Worm (Caenorhabditis elegans) whole organism, midembryonic: Measurements from ENCODE around the gene H20E11.2.
"Not testable (repeated sequence)": the region's sequence is repeated elsewhere in the genome, so short reads cannot be mapped to it uniquely, and the experiment has no call there.

ENCODE experiments used
- T22C8.4 ChIP-seq: fragments of 200-800 bp; sonication (Bioruptor generic); IDR thresholded peaks from 2 replicates; pipeline ENCODE4 v1.3.6; 2022; ENCODE audit warnings: missing genetic modification characterization, missing compliant biosample characterization
- cog-1 ChIP-seq: sonication (generic microtip); optimal IDR thresholded peaks from 2 replicates; lab custom pipeline; 2016; ENCODE audit warnings: missing genetic modification characterization, missing compliant biosample characterization
- flt-1 ChIP-seq: fragments of 200-800 bp; sonication (Bioruptor generic); IDR thresholded peaks from 2 replicates; pipeline ENCODE4 v1.3.6; 2022; ENCODE audit warnings: missing genetic modification characterization, missing compliant biosample characterization
- klf-2 ChIP-seq: fragments of 200-800 bp; sonication (Bioruptor generic); conservative IDR thresholded peaks from 2 replicates; pipeline ENCODE4 v1.3.6; 2022; ENCODE audit warnings: missing genetic modification reagents, missing genetic modification characterization, missing compliant biosample characterization
- med-1 ChIP-seq: sonication (generic microtip); optimal IDR thresholded peaks from 2 replicates; lab custom pipeline; 2017; ENCODE audit warnings: missing genetic modification characterization, mild to moderate bottlenecking, missing compliant biosample characterization, antibody characterized with exemption, missing genetic modification reagents; ENCODE audit not compliant: insufficient read depth
- ref-1 ChIP-seq: fragments of 200-800 bp; sonication (Bioruptor generic); conservative IDR thresholded peaks from 2 replicates; pipeline ENCODE4 v1.3.6; 2022; ENCODE audit warnings: missing genetic modification reagents, missing genetic modification characterization, missing compliant biosample characterization
- tab-1 ChIP-seq: fragments of 200-800 bp; sonication (Bioruptor generic); IDR thresholded peaks from 2 replicates; pipeline ENCODE4 v1.3.6; 2022; ENCODE audit warnings: missing genetic modification characterization, missing compliant biosample characterization
- ztf-23 ChIP-seq: fragments of 200-800 bp; sonication (Bioruptor generic); IDR thresholded peaks from 2 replicates; pipeline ENCODE4 v1.3.6; 2022; ENCODE audit warnings: missing genetic modification reagents, missing genetic modification characterization, missing compliant biosample characterization
- ztf-29 ChIP-seq: fragments of 200-800 bp; sonication (Bioruptor generic); IDR thresholded peaks from 2 replicates; pipeline ENCODE4 v1.3.6; 2022; ENCODE audit warnings: missing genetic modification reagents, missing genetic modification characterization, missing compliant biosample characterization

Gene H20E11.2

ce11 chrIV:6827477-6827876 lies at the start of gene H20E11.2:
Gene H20E11.2, plus strand, starts transcription at chrIV:6827777.
- TF ChIP-seq ztf-23 (GFP tag; lab: Robert Waterston, UW); flt-1 (GFP tag; lab: Robert Waterston, UW); ztf-29: not testable (repeated sequence)

- TF ChIP-seq T22C8.4 (GFP tag; lab: Robert Waterston, UW), result no peak
- no peak for TF ChIP-seq ref-1
- no peak for TF ChIP-seq ztf-29
- TF ChIP-seq klf-2, result no peak
- TF ChIP-seq flt-1 (GFP tag; lab: Robert Waterston, UW), result no peak
- TF ChIP-seq ztf-23 (GFP tag; lab: Robert Waterston, UW), result no peak
- no peak for TF ChIP-seq cog-1 (tag; lab: Kevin White, UChicago)
- TF ChIP-seq med-1 (GFP tag; lab: Kevin White, UChicago), result no peak
- TF ChIP-seq tab-1, result no peak
Measured at ce11 chrIV:6785151-6785550, 42.4 kb upstream of the H20E11.2 start, which contains the start of gene dyci-1. Gene dyci-1, minus strand, starts transcription at chrIV:6785272.

DNA sequence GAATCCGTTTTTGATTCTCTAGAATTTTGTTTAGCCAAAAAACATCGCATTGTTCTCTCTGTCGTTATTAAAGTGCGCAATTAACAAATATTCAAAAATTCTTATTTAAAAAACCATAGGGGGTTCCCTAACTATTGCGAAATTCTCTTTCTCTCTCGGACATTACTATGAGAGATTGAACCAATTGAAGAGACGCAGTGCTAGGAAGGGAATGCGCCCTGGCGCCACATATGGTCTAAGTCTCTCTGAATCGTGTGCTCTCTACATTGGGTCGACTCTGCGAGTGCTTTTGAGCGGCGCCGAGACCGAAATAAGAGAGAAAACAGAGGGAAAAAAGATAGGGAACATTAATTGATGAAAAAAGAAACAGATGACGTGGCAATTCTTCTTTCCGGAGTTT lies 41.7 kb upstream of the H20E11.2 start:
- no peak for TF ChIP-seq ztf-29
- TF ChIP-seq med-1 (GFP tag; lab: Kevin White, UChicago), result no peak
- no peak for TF ChIP-seq flt-1 (GFP tag; lab: Robert Waterston, UW)
- TF ChIP-seq ztf-23 (GFP tag; lab: Robert Waterston, UW), result no peak
- TF ChIP-seq klf-2, result no peak
- no peak for TF ChIP-seq T22C8.4 (GFP tag; lab: Robert Waterston, UW)
- no peak for TF ChIP-seq tab-1
- no peak for TF ChIP-seq cog-1 (tag; lab: Kevin White, UChicago)
- no peak for TF ChIP-seq ref-1

DNA sequence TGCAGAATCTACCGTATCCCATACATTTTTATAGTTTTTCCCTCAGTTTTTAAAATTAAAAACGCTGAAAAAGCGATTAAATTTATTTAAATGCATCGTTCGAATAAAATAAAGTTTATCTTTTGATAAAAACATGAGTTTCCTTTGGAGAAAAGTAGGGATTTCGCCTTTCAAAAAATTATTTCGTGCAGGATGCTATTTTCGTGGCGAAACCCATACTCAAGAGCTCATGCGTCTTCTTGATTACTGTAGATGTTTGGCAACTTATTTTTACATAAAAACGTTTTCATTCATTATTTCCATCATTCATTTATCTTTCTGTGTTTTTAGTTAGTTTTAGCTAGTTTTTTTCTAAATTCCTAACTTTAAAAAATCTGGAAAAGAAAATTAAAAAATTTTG lies 37.6 kb upstream of the H20E11.2 start:
- TF ChIP-seq ztf-23 (GFP tag; lab: Robert Waterston, UW) (no peak), flt-1 (GFP tag; lab: Robert Waterston, UW) (no peak), klf-2 (no peak), ref-1 (no peak), T22C8.4 (GFP tag; lab: Robert Waterston, UW) (no peak), ztf-29 (no peak), tab-1 (no peak)

ce11 chrIV:6790438-6791124 lies 37.0 kb upstream of the H20E11.2 start, which contains the start of the genes C17H12.2 and vha-8:
Gene C17H12.2, minus strand, starts transcription at chrIV:6790488.
Gene vha-8, plus strand, starts transcription at chrIV:6791074.
- TF ChIP-seq cog-1 (tag; lab: Kevin White, UChicago) (peak; percentile 84), ztf-23 (GFP tag; lab: Robert Waterston, UW) (no peak)

- TF ChIP-seq flt-1 (GFP tag; lab: Robert Waterston, UW), result no peak
- TF ChIP-seq ref-1, result no peak
- no peak for TF ChIP-seq tab-1
- TF ChIP-seq ztf-29, result no peak
- TF ChIP-seq klf-2, result no peak
- no peak for TF ChIP-seq T22C8.4 (GFP tag; lab: Robert Waterston, UW)
- TF ChIP-seq med-1 (GFP tag; lab: Kevin White, UChicago), result no peak
- no peak for TF ChIP-seq ztf-23 (GFP tag; lab: Robert Waterston, UW)
Measured at ce11 chrIV:6792380-6793309, 34.9 kb upstream of the H20E11.2 start.

DNA sequence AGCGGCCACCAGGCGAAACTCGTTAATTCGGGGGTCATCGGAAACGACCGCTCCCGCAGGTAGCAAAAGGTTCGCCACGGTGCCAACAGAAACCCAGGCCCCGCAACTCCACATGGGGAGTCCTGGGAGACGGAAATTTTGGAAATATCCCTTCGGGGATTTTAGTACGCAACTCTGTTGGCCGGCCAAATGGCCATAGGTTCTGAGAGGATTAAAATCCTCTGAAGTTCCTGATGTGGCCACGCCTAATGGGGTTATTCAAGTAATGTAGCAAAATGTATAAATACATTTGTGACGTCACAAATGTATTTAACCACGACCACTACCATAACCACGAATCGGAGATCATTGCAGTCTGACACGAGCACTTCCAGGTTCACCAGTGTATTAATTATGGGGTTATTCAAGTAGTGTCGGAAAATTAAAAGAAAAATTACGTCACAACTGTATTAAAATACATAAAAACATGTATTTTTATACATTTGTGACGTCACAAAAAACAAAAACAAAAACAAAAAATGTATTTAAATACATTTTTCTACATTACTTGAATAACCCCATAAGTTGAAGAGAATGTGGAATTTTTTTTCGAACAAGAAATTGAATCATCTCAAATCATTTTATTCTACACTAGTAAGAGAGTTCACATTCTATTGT lies 34.1 kb upstream of the H20E11.2 start:
- TF ChIP-seq ztf-23 (GFP tag; lab: Robert Waterston, UW) (no peak), tab-1 (no peak), med-1 (GFP tag; lab: Kevin White, UChicago) (no peak)

ce11 chrIV:6795529-6795928 lies 32.0 kb upstream of the H20E11.2 start, which contains the start of the genes C17H12.3 and C17H12.12:
Gene C17H12.3, minus strand, starts transcription at chrIV:6795629.
Gene C17H12.12, plus strand, starts transcription at chrIV:6795924.
- TF ChIP-seq ztf-29, result no peak
- TF ChIP-seq med-1 (GFP tag; lab: Kevin White, UChicago), result no peak
- no peak for TF ChIP-seq T22C8.4 (GFP tag; lab: Robert Waterston, UW)
- no peak for TF ChIP-seq klf-2
- no peak for TF ChIP-seq ref-1
- no peak for TF ChIP-seq cog-1 (tag; lab: Kevin White, UChicago)
- TF ChIP-seq flt-1 (GFP tag; lab: Robert Waterston, UW), result no peak
- no peak for TF ChIP-seq ztf-23 (GFP tag; lab: Robert Waterston, UW)
- TF ChIP-seq tab-1, result no peak

DNA sequence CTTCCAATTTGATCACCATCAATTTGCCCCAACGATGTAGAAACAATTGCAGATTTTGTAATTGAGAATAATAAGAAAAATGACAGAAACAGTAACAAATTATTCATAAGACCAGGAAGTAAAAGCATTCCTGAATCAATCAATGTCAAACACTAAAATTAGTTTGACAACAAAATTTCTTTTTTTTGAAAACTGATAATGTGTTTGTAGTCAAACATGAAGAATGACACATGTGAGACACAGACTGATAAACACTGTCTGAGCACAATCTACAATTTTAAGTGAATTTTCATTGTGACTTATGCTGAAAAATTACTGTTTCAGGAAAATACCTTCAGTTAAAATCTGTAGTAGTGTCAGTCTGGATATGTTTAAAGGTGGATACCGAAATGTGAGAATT lies 25.4 kb upstream of the H20E11.2 start, which contains the start of the genes cest-4 and C17H12.11:
Gene cest-4, minus strand, starts transcription at position 206 of the 400 bp plus-strand sequence.
Gene C17H12.11, plus strand, starts transcription at position 256 of the 400 bp plus-strand sequence.
- TF ChIP-seq klf-2, result no peak
- no peak for TF ChIP-seq T22C8.4 (GFP tag; lab: Robert Waterston, UW)
- no peak for TF ChIP-seq ztf-23 (GFP tag; lab: Robert Waterston, UW)
- TF ChIP-seq cog-1 (tag; lab: Kevin White, UChicago), result no peak
- no peak for TF ChIP-seq tab-1
- TF ChIP-seq flt-1 (GFP tag; lab: Robert Waterston, UW), result no peak
- no peak for TF ChIP-seq ztf-29
- no peak for TF ChIP-seq med-1 (GFP tag; lab: Kevin White, UChicago)
